Fruit fly (Drosophila melanogaster): ENCODE results near the gene Pkc98E.
A peak's percentile ranks its signal among the peaks of the same experiment; 100 is the strongest.

The Pkc98E gene

dm6 chr3R:29064682-29065100, 25.7 kb downstream of the Pkc98E start (continued):
- TF ChIP-seq ERR (GFP tag; optimal IDR thresholded peaks at IDR 0.05) (no peak), HHEX (GFP tag; optimal IDR thresholded peaks at IDR 0.05) (no peak), CG12236 (GFP tag; optimal IDR thresholded peaks at IDR 0.05) (no peak), CG7745 (tag; optimal IDR thresholded peaks at IDR 0.05) (peak; percentile 19), Hr78 (GFP tag; optimal IDR thresholded peaks at IDR 0.05) (peak in 1 of 2 experiments; percentile 78), Trl (optimal IDR thresholded peaks at IDR 0.05) (peak; percentile 83 to 90), Trl (GFP tag; optimal IDR thresholded peaks at IDR 0.05) (no peak), scrt (GFP tag; optimal IDR thresholded peaks at IDR 0.05) (no peak), Med (GFP tag) (peak; percentile 60), inv (GFP tag; IDR thresholded peaks at IDR 0.05; ENCODE audit: partially characterized antibody) (no peak), Deaf1 (tag; optimal IDR thresholded peaks at IDR 0.05) (peak; percentile 29), D19A (tag; optimal IDR thresholded peaks at IDR 0.05) (peak; percentile 7), Hr51 (GFP tag; optimal IDR thresholded peaks at IDR 0.05) (peak in 1 of 2 experiments; percentile 24), Hand (GFP tag; optimal IDR thresholded peaks at IDR 0.05) (no peak), tup (GFP tag; optimal IDR thresholded peaks at IDR 0.05) (no peak), cwo (GFP tag; optimal IDR thresholded peaks at IDR 0.05) (no peak), gce (GFP tag; IDR thresholded peaks at IDR 0.05) (no peak), CG8281 (tag; optimal IDR thresholded peaks at IDR 0.05) (no peak), abd-A (tag; optimal IDR thresholded peaks at IDR 0.05) (no peak), CG12391 (tag; optimal IDR thresholded peaks at IDR 0.05) (peak; percentile 11), CG8388 (GFP tag; optimal IDR thresholded peaks at IDR 0.05) (no peak), CG11560 (tag; IDR thresholded peaks at IDR 0.05) (no peak), phol (tag; optimal IDR thresholded peaks at IDR 0.05) (peak; percentile 10), ato (GFP tag; IDR thresholded peaks at IDR 0.05; ENCODE audit: partially characterized antibody) (no peak), Blimp-1 (GFP tag; optimal IDR thresholded peaks at IDR 0.05) (peak; percentile 78), unc-4 (GFP tag; IDR thresholded peaks at IDR 0.05; ENCODE audit: partially characterized antibody) (no peak), yki (optimal IDR thresholded peaks at IDR 0.05) (peak; percentile 29), gem (tag; optimal IDR thresholded peaks at IDR 0.05) (peak; percentile 13), CG32532 (GFP tag; IDR thresholded peaks at IDR 0.05) (no peak), dysf (GFP tag; IDR thresholded peaks at IDR 0.05) (no peak), grau (tag; optimal IDR thresholded peaks at IDR 0.05) (peak; percentile 8), CG4282 (GFP tag; optimal IDR thresholded peaks at IDR 0.05) (peak; percentile 10), Atf6 (GFP tag; IDR thresholded peaks at IDR 0.05) (no peak), Dref (GFP tag; IDR thresholded peaks at IDR 0.05) (no peak), BEAF-32 (GFP tag; optimal IDR thresholded peaks at IDR 0.05) (no peak), CG4854 (GFP tag; optimal IDR thresholded peaks at IDR 0.05) (no peak), CG43689 (GFP tag; IDR thresholded peaks at IDR 0.05) (no peak), CG8924 (tag; optimal IDR thresholded peaks at IDR 0.05) (peak; percentile 7), exex (tag; optimal IDR thresholded peaks at IDR 0.05) (no peak), Ets97D (GFP tag; optimal IDR thresholded peaks at IDR 0.05) (no peak), chif (GFP tag; optimal IDR thresholded peaks at IDR 0.05) (no peak), tgo (GFP tag; IDR thresholded peaks at IDR 0.05) (no peak), Hr3 (GFP tag; optimal IDR thresholded peaks at IDR 0.05) (no peak), odd (GFP tag; optimal IDR thresholded peaks at IDR 0.05) (peak; percentile 4), CG1792 (GFP tag; optimal IDR thresholded peaks at IDR 0.05) (no peak)
